Fruit fly (Drosophila melanogaster) S2 (cell line): ENCODE measurements around the gene CG31974.

Experiments used
- CG8478 ChIP-seq: fragments of >200 bp; optimal IDR thresholded peaks from 2 replicates; lab custom pipeline; 2018
- CTCF ChIP-seq, 2 experiments: fragments of >200 bp; optimal IDR thresholded peaks; 2 replicates each; lab custom pipeline; 2018

DNA sequence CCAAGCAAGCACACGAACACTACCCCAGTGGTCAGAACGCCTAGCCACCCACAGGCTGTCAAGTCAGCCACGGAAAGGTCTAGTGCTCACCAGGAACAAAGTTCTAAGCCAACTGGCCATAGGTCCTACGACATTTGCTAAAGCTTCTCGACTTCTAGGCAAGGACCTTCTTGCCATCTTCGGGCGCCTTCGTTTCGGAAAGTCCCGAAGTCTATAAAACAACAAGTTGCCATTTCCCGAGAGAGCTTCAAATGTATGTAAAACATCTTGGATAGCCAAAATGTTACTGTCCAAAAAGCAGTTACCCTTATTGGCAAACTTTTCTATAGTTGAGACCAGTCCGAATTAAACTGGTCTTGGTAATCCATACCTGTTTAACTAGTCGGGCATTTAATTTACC, 3.6 kb upstream of the CG31974 start:
- no peak for TF ChIP-seq CTCF (optimal IDR thresholded peaks at IDR 0.05; lab: Kevin White, UChicago)
- TF ChIP-seq CG8478 (lab: Kevin White, UChicago): no peak
